Fruit fly (Drosophila melanogaster) whole organism, prepupa: ENCODE data around the gene Ac78C.

Experiments
- CG10669 ChIP-seq: fragments of 200-800 bp; sonication (Bioruptor generic); optimal IDR thresholded peaks from 3 replicates; lab custom pipeline; 2018; ENCODE audit warnings: missing biosample characterization, mild to moderate bottlenecking, missing genetic modification characterization, moderate library complexity
- CG11762 ChIP-seq: fragments of 200-800 bp; sonication (Bioruptor generic); optimal IDR thresholded peaks from 3 replicates; lab custom pipeline; 2016; ENCODE audit warnings: missing biosample characterization, missing genetic modification characterization; ENCODE audit not compliant: insufficient read depth
- CG11902 ChIP-seq: fragments of 200-800 bp; sonication (Bioruptor generic); optimal IDR thresholded peaks from 3 replicates; lab custom pipeline; 2016; ENCODE audit warnings: missing biosample characterization, missing genetic modification characterization
- CG15336 ChIP-seq: fragments of 200-800 bp; sonication (Bioruptor generic); IDR thresholded peaks from 2 replicates; pipeline ENCODE4 v1.3.6; 2022; ENCODE audit warnings: missing biosample characterization, missing genetic modification characterization
- CG1621 ChIP-seq: fragments of 200-800 bp; sonication (Bioruptor generic); optimal IDR thresholded peaks from 3 replicates; lab custom pipeline; 2018; ENCODE audit warnings: missing biosample characterization, mild to moderate bottlenecking, missing genetic modification characterization
- CG31627 ChIP-seq: fragments of 200-800 bp; sonication (Bioruptor generic); optimal IDR thresholded peaks from 3 replicates; lab custom pipeline; 2016; ENCODE audit warnings: missing biosample characterization, missing genetic modification characterization
- CG32006 ChIP-seq: fragments of 200-800 bp; sonication (Bioruptor generic); optimal IDR thresholded peaks from 3 replicates; lab custom pipeline; 2017; ENCODE audit warnings: missing biosample characterization, mild to moderate bottlenecking, missing genetic modification characterization
- CG3919 ChIP-seq: fragments of 200-800 bp; sonication (Bioruptor generic); optimal IDR thresholded peaks from 3 replicates; lab custom pipeline; 2016; ENCODE audit warnings: missing biosample characterization, missing genetic modification characterization
- CG6163 ChIP-seq: fragments of 200-800 bp; sonication (Bioruptor generic); IDR thresholded peaks from 3 replicates; pipeline ENCODE4 v1.3.6; 2022; ENCODE audit warnings: missing biosample characterization, missing genetic modification characterization
- CG6276 ChIP-seq: fragments of 200-800 bp; sonication (Bioruptor generic); optimal IDR thresholded peaks from 2 replicates; lab custom pipeline; 2017; ENCODE audit warnings: missing biosample characterization, mild to moderate bottlenecking, missing genetic modification characterization
- CG6854 ChIP-seq: fragments of 200-800 bp; sonication (Bioruptor generic); optimal IDR thresholded peaks from 2 replicates; lab custom pipeline; 2017; ENCODE audit warnings: missing biosample characterization, mild to moderate bottlenecking, missing genetic modification characterization
- CG8119 ChIP-seq: fragments of 200-800 bp; sonication (Bioruptor generic); IDR thresholded peaks from 3 replicates; pipeline ENCODE4 v1.3.6; 2022; ENCODE audit warnings: missing biosample characterization, missing genetic modification characterization
- CG8632 ChIP-seq: fragments of 200-800 bp; sonication (Bioruptor generic); optimal IDR thresholded peaks from 3 replicates; lab custom pipeline; 2016; ENCODE audit warnings: missing biosample characterization, missing genetic modification characterization
- Eip75B ChIP-seq: fragments of 200-800 bp; sonication (Bioruptor generic); optimal IDR thresholded peaks from 3 replicates; lab custom pipeline; 2016; ENCODE audit warnings: missing biosample characterization, missing genetic modification characterization
- Eip78C ChIP-seq: fragments of 200-800 bp; sonication (Bioruptor generic); peaks from one replicate; lab custom pipeline; 2016; ENCODE audit warnings: missing biosample characterization, missing genetic modification characterization
- Eip93F ChIP-seq: fragments of 200-800 bp; sonication (Bioruptor generic); optimal IDR thresholded peaks from 2 replicates; lab custom pipeline; 2016; ENCODE audit warnings: missing biosample characterization, mild to moderate bottlenecking, missing genetic modification characterization
- Ets21C ChIP-seq: fragments of 200-800 bp; sonication (Bioruptor generic); optimal IDR thresholded peaks from 3 replicates; lab custom pipeline; 2016; ENCODE audit warnings: missing biosample characterization, missing genetic modification characterization
- Ets96B ChIP-seq: fragments of 200-800 bp; optimal IDR thresholded peaks from 2 replicates; lab custom pipeline; 2019; ENCODE audit warnings: missing biosample characterization, mild to moderate bottlenecking, missing genetic modification characterization, moderate library complexity
- Hr38 ChIP-seq: sonication (Bioruptor generic); optimal IDR thresholded peaks from 2 replicates; lab custom pipeline; 2016; ENCODE audit warnings: missing biosample characterization, missing genetic modification characterization
- Hr39 ChIP-seq: fragments of 200-800 bp; sonication (Bioruptor generic); optimal IDR thresholded peaks from 2 replicates; lab custom pipeline; 2016; ENCODE audit warnings: missing biosample characterization, missing genetic modification characterization
- Hr4 ChIP-seq: fragments of 200-800 bp; sonication (Bioruptor generic); optimal IDR thresholded peaks from 3 replicates; lab custom pipeline; 2016; ENCODE audit warnings: missing biosample characterization, missing genetic modification characterization
- Lpt ChIP-seq: fragments of 200-800 bp; sonication (Bioruptor generic); optimal IDR thresholded peaks from 3 replicates; lab custom pipeline; 2016; ENCODE audit warnings: missing biosample characterization, missing genetic modification characterization
- Met ChIP-seq: fragments of 200-800 bp; sonication (Bioruptor generic); optimal IDR thresholded peaks from 3 replicates; lab custom pipeline; 2016; ENCODE audit warnings: missing biosample characterization, missing genetic modification characterization
- OdsH ChIP-seq: fragments of 200-800 bp; sonication (Bioruptor generic); optimal IDR thresholded peaks from 3 replicates; lab custom pipeline; 2016; ENCODE audit warnings: missing biosample characterization, missing genetic modification characterization
- Smox ChIP-seq: fragments of 200-800 bp; sonication (Bioruptor generic); optimal IDR thresholded peaks from 3 replicates; lab custom pipeline; 2016; ENCODE audit warnings: missing biosample characterization, missing genetic modification characterization
- Sox102F ChIP-seq: fragments of 200-800 bp; sonication (Bioruptor generic); optimal IDR thresholded peaks from 2 replicates; lab custom pipeline; 2016; ENCODE audit warnings: missing biosample characterization, mild to moderate bottlenecking, missing genetic modification characterization
- Sox14 ChIP-seq: fragments of 200-800 bp; sonication (Bioruptor generic); optimal IDR thresholded peaks from 3 replicates; lab custom pipeline; 2016; ENCODE audit warnings: missing biosample characterization, missing genetic modification characterization
- acj6 ChIP-seq: fragments of 200-800 bp; sonication (Bioruptor generic); optimal IDR thresholded peaks from 3 replicates; lab custom pipeline; 2016; ENCODE audit warnings: missing biosample characterization, missing genetic modification characterization
- cyc ChIP-seq: fragments of 200-800 bp; sonication (Bioruptor generic); optimal IDR thresholded peaks from 3 replicates; lab custom pipeline; 2016; ENCODE audit warnings: missing biosample characterization, missing genetic modification characterization
- eg ChIP-seq: fragments of 200-800 bp; sonication (Bioruptor generic); IDR thresholded peaks from 3 replicates; pipeline ENCODE4 v1.3.6; 2022; ENCODE audit warnings: missing biosample characterization, missing genetic modification characterization
- esn ChIP-seq: fragments of 200-800 bp; sonication (Bioruptor generic); optimal IDR thresholded peaks from 2 replicates; lab custom pipeline; 2016; ENCODE audit warnings: missing biosample characterization, mild to moderate bottlenecking, missing genetic modification characterization, moderate library complexity
- fd59A ChIP-seq: fragments of 200-800 bp; sonication (Bioruptor generic); optimal IDR thresholded peaks from 2 replicates; lab custom pipeline; 2017; ENCODE audit warnings: missing biosample characterization, mild to moderate bottlenecking, missing genetic modification characterization, missing genetic modification reagents
- fkh ChIP-seq: fragments of 200-800 bp; sonication (Bioruptor generic); optimal IDR thresholded peaks from 3 replicates; lab custom pipeline; 2017; ENCODE audit warnings: missing biosample characterization, mild to moderate bottlenecking, missing genetic modification characterization, moderate library complexity
- lz ChIP-seq: fragments of 200-800 bp; sonication (Bioruptor generic); optimal IDR thresholded peaks from 3 replicates; lab custom pipeline; 2016; ENCODE audit warnings: missing biosample characterization, missing genetic modification characterization
- net ChIP-seq: fragments of 200-800 bp; sonication (Bioruptor generic); optimal IDR thresholded peaks from 3 replicates; lab custom pipeline; 2016; ENCODE audit warnings: missing biosample characterization, missing genetic modification characterization
- salr ChIP-seq, 2 experiments: fragments of 200-800 bp; sonication (Bioruptor generic); optimal IDR thresholded peaks; 3 replicates each; lab custom pipeline; 2016 to 2018; ENCODE audit warnings: missing biosample characterization in 2 of 2, missing genetic modification characterization in 2 of 2, mild to moderate bottlenecking in 1 of 2
- ss ChIP-seq, 2 experiments: fragments of 200-800 bp; sonication (Bioruptor generic); optimal IDR thresholded peaks; 2 replicates in 1 of 2; 3 replicates in 1 of 2; lab custom pipeline; 2017 to 2018; ENCODE audit warnings: mild to moderate bottlenecking in 2 of 2, missing biosample characterization in 2 of 2, missing genetic modification characterization in 2 of 2, moderate library complexity in 1 of 2
- svp ChIP-seq: fragments of 200-800 bp; sonication (Bioruptor generic); peaks from one replicate; lab custom pipeline; 2016; ENCODE audit warnings: missing biosample characterization, missing genetic modification characterization
- topi ChIP-seq: fragments of 200-800 bp; sonication (Bioruptor generic); optimal IDR thresholded peaks from 3 replicates; lab custom pipeline; 2016; ENCODE audit warnings: missing biosample characterization, missing genetic modification characterization

The Ac78C gene

dm6 chr3L:21104338-21105018, 67.3 kb downstream of the Ac78C start (continued):
- TF ChIP-seq CG8632 (GFP tag; lab: Kevin White, UChicago) (no peak), CG32006 (GFP tag; lab: Kevin White, UChicago) (peak; percentile 67), CG11902 (GFP tag; lab: Kevin White, UChicago) (no peak), CG11762 (GFP tag; lab: Kevin White, UChicago) (no peak), lz (GFP tag; lab: Kevin White, UChicago) (peak; percentile 5), salr (GFP tag; optimal IDR thresholded peaks at IDR 0.05; lab: Kevin White, UChicago) (peak in 1 of 2 experiments; percentile 34), Eip75B (no peak), CG15336 (GFP tag; lab: Robert Waterston, UW) (0 out of 2 replicates have a peak, but pooled peaks have one; percentile 32), CG10669 (GFP tag; lab: Kevin White, UChicago) (no peak)

dm6 chr3L:21101316-21101715, 70.4 kb downstream of the Ac78C start:
- peak; percentile 44 for TF ChIP-seq fkh (GFP tag; lab: Kevin White, UChicago)
- no peak for TF ChIP-seq cyc (GFP tag; lab: Kevin White, UChicago)

- no peak for TF ChIP-seq CG8632 (GFP tag; lab: Kevin White, UChicago)
- peak; percentile 21 for TF ChIP-seq Hr4 (GFP tag; lab: Kevin White, UChicago)
- peak; percentile 26 for TF ChIP-seq cyc (GFP tag; lab: Kevin White, UChicago)
- no peak for TF ChIP-seq ss (GFP tag; optimal IDR thresholded peaks at IDR 0.05; lab: Kevin White, UChicago)
- TF ChIP-seq CG15336 (GFP tag; lab: Robert Waterston, UW): 0 out of 2 replicates have a peak, but pooled peaks have one; percentile 17
- TF ChIP-seq CG8119 (GFP tag; lab: Robert Waterston, UW): peak; percentile 41; the same call in 1 of the 3 replicates
- no peak for TF ChIP-seq fd59A (GFP tag; lab: Kevin White, UChicago)
- TF ChIP-seq esn (GFP tag; lab: Kevin White, UChicago): peak; percentile 50
- peak; percentile 25 for TF ChIP-seq OdsH (GFP tag; lab: Kevin White, UChicago)
- peak; percentile 26 for TF ChIP-seq CG6276 (GFP tag; lab: Kevin White, UChicago)
- TF ChIP-seq Hr39 (GFP tag; lab: Kevin White, UChicago): peak; percentile 42
- TF ChIP-seq Met: peak; percentile 59
- TF ChIP-seq net (GFP tag; lab: Kevin White, UChicago): peak; percentile 4
- TF ChIP-seq CG1621 (tag; lab: Kevin White, UChicago): no peak
- TF ChIP-seq svp (GFP tag; lab: Kevin White, UChicago): peak; percentile 80
- TF ChIP-seq Eip78C (GFP tag; lab: Kevin White, UChicago): peak; percentile 54
- TF ChIP-seq Sox102F (GFP tag; lab: Kevin White, UChicago): peak; percentile 51
- peak; percentile 23 for TF ChIP-seq lz (GFP tag; lab: Kevin White, UChicago)
- peak; percentile 30 for TF ChIP-seq acj6 (GFP tag; lab: Kevin White, UChicago)
- TF ChIP-seq Ets21C: peak; percentile 40
- TF ChIP-seq Smox (GFP tag; lab: Kevin White, UChicago): peak; percentile 38
- no peak for TF ChIP-seq Lpt (GFP tag; lab: Kevin White, UChicago)
- TF ChIP-seq CG32006 (GFP tag; lab: Kevin White, UChicago): peak; percentile 25
- peak; percentile 42 for TF ChIP-seq CG31627 (GFP tag; lab: Kevin White, UChicago)
- peak; percentile 19 for TF ChIP-seq Sox14 (GFP tag; lab: Kevin White, UChicago)
- TF ChIP-seq eg: 0 out of 3 replicates have a peak, but pooled peaks have one; percentile 20
- TF ChIP-seq topi: peak; percentile 46
- TF ChIP-seq Hr38 (GFP tag; lab: Kevin White, UChicago): no peak
Observed at dm6 chr3L:21100429-21100828, 71.3 kb downstream of the Ac78C start.

- TF ChIP-seq Eip78C (GFP tag; lab: Kevin White, UChicago) (peak; percentile 48), CG3919 (GFP tag; lab: Kevin White, UChicago) (no peak), eg (peak; percentile 43; the same call in 2 of the 3 replicates), Eip93F (no peak), ss (GFP tag; optimal IDR thresholded peaks at IDR 0.05; lab: Kevin White, UChicago) (no peak), Ets96B (tag; lab: Kevin White, UChicago) (no peak), CG6854 (GFP tag; lab: Kevin White, UChicago) (peak; percentile 18), Hr38 (GFP tag; lab: Kevin White, UChicago) (no peak), CG11902 (GFP tag; lab: Kevin White, UChicago) (no peak), fd59A (GFP tag; lab: Kevin White, UChicago) (no peak), CG8119 (GFP tag; lab: Robert Waterston, UW) (no peak; the same call in 2 of the 3 replicates), CG6163 (peak; percentile 45; the same call in 1 of the 3 replicates), CG32006 (GFP tag; lab: Kevin White, UChicago) (no peak)
Observed at dm6 chr3L:21099908-21100307, 71.8 kb downstream of the Ac78C start.
